Worm (Caenorhabditis elegans) whole organism, midembryonic: Measurements from ENCODE around the gene magu-1.

Source experiments
- T22C8.4 ChIP-seq: fragments of 200-800 bp; sonication (Bioruptor generic); IDR thresholded peaks from 2 replicates; pipeline ENCODE4 v1.3.6; 2022; ENCODE audit warnings: missing genetic modification characterization, missing compliant biosample characterization
- cog-1 ChIP-seq: sonication (generic microtip); optimal IDR thresholded peaks from 2 replicates; lab custom pipeline; 2016; ENCODE audit warnings: missing genetic modification characterization, missing compliant biosample characterization
- flt-1 ChIP-seq: fragments of 200-800 bp; sonication (Bioruptor generic); IDR thresholded peaks from 2 replicates; pipeline ENCODE4 v1.3.6; 2022; ENCODE audit warnings: missing genetic modification characterization, missing compliant biosample characterization
- klf-2 ChIP-seq: fragments of 200-800 bp; sonication (Bioruptor generic); conservative IDR thresholded peaks from 2 replicates; pipeline ENCODE4 v1.3.6; 2022; ENCODE audit warnings: missing genetic modification reagents, missing genetic modification characterization, missing compliant biosample characterization
- med-1 ChIP-seq: sonication (generic microtip); optimal IDR thresholded peaks from 2 replicates; lab custom pipeline; 2017; ENCODE audit warnings: missing genetic modification characterization, mild to moderate bottlenecking, missing compliant biosample characterization, antibody characterized with exemption, missing genetic modification reagents; ENCODE audit not compliant: insufficient read depth
- ref-1 ChIP-seq: fragments of 200-800 bp; sonication (Bioruptor generic); conservative IDR thresholded peaks from 2 replicates; pipeline ENCODE4 v1.3.6; 2022; ENCODE audit warnings: missing genetic modification reagents, missing genetic modification characterization, missing compliant biosample characterization
- tab-1 ChIP-seq: fragments of 200-800 bp; sonication (Bioruptor generic); IDR thresholded peaks from 2 replicates; pipeline ENCODE4 v1.3.6; 2022; ENCODE audit warnings: missing genetic modification characterization, missing compliant biosample characterization
- ztf-23 ChIP-seq: fragments of 200-800 bp; sonication (Bioruptor generic); IDR thresholded peaks from 2 replicates; pipeline ENCODE4 v1.3.6; 2022; ENCODE audit warnings: missing genetic modification reagents, missing genetic modification characterization, missing compliant biosample characterization
- ztf-29 ChIP-seq: fragments of 200-800 bp; sonication (Bioruptor generic); IDR thresholded peaks from 2 replicates; pipeline ENCODE4 v1.3.6; 2022; ENCODE audit warnings: missing genetic modification reagents, missing genetic modification characterization, missing compliant biosample characterization

DNA sequence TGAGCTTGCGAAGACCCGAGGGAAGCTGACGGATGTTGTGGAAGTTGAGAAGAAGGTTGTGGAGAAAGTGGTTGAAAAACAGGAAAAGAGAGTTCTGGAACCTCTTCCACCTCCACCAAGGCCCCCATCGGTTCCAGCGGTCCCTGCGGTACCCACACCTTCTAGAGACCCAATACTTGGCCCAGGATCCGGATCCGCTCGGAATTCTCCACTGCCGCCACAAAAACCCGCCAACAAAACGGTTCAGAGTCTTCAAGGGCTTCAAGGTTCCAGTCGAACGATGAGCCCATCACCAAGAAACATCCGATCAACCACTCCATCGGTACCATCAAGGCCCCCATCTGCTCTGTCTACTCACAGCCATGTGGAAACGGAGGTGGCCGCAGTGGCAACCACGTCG is 34.5 kb downstream of the magu-1 start:
- TF ChIP-seq cog-1 (tag; lab: Kevin White, UChicago), result no peak
- TF ChIP-seq med-1 (GFP tag; lab: Kevin White, UChicago), result no peak
- no peak for TF ChIP-seq ztf-29 (GFP tag; lab: Robert Waterston, UW)
- TF ChIP-seq ref-1 (GFP tag; lab: Robert Waterston, UW), result no peak
- TF ChIP-seq flt-1, result peak; percentile 26; the same call in 1 of the 2 replicates
- no peak for TF ChIP-seq klf-2 (GFP tag; lab: Robert Waterston, UW)
- TF ChIP-seq T22C8.4, result no peak
- no peak for TF ChIP-seq tab-1
- no peak for TF ChIP-seq ztf-23
